Worm (Caenorhabditis elegans) whole organism, L4 larva: ENCODE measurements around the gene F34D10.9.

Source experiments
- F49E8.2 ChIP-seq: sonication (generic microtip); optimal IDR thresholded peaks from 2 replicates; lab custom pipeline; 2016; ENCODE audit warnings: missing compliant biosample characterization, mild to moderate bottlenecking, missing genetic modification characterization, borderline replicate concordance
- Y5F2A.4 ChIP-seq: fragments of 200-800 bp; sonication (Bioruptor generic); optimal IDR thresholded peaks from 2 replicates; lab custom pipeline; 2018; ENCODE audit warnings: mild to moderate bottlenecking, missing genetic modification characterization, missing compliant biosample characterization
- ceh-62 ChIP-seq: sonication (generic microtip); optimal IDR thresholded peaks from 2 replicates; lab custom pipeline; 2017; ENCODE audit warnings: missing biosample characterization, missing genetic modification characterization
- ceh-82 ChIP-seq: sonication (generic microtip); optimal IDR thresholded peaks from 2 replicates; lab custom pipeline; 2017; ENCODE audit warnings: missing biosample characterization, missing genetic modification characterization
- dmd-6 ChIP-seq: fragments of 200-800 bp; sonication (Bioruptor generic); IDR thresholded peaks from 2 replicates; pipeline ENCODE4 v1.3.6; 2022; ENCODE audit warnings: missing genetic modification reagents, missing genetic modification characterization, missing compliant biosample characterization
- dmd-8 ChIP-seq: fragments of 200-800 bp; sonication (Bioruptor generic); IDR thresholded peaks from 2 replicates; pipeline ENCODE4 v1.3.6; 2022; ENCODE audit warnings: missing genetic modification characterization, missing compliant biosample characterization
- hmg-1.1 ChIP-seq: fragments of 200-800 bp; sonication (Bioruptor generic); IDR thresholded peaks from 2 replicates; pipeline ENCODE4 v1.3.6; 2022; ENCODE audit warnings: missing genetic modification reagents, missing genetic modification characterization, missing compliant biosample characterization
- mdl-1 ChIP-seq, 2 experiments: fragments of 150-350 bp in 1 of 2; sonication (generic microtip) in 1 of 2; optimal IDR thresholded peaks; 2 replicates each; lab custom pipeline; 2014 to 2017; ENCODE audit warnings: missing biosample characterization in 2 of 2, missing genetic modification characterization in 2 of 2
- nhr-11 ChIP-seq: fragments of 150-350 bp; optimal IDR thresholded peaks from 2 replicates; lab custom pipeline; 2014; ENCODE audit warnings: missing biosample characterization, missing genetic modification characterization
- nhr-25 ChIP-seq: sonication (generic microtip); optimal IDR thresholded peaks from 2 replicates; lab custom pipeline; 2017; ENCODE audit warnings: missing genetic modification characterization, mild to moderate bottlenecking, missing compliant biosample characterization, antibody characterized with exemption, moderate library complexity, borderline replicate concordance; ENCODE audit not compliant: insufficient read depth
- skn-1 ChIP-seq: fragments of 150-350 bp; optimal IDR thresholded peaks from 2 replicates; lab custom pipeline; 2014; ENCODE audit warnings: missing biosample characterization, missing genetic modification characterization
- unc-39 ChIP-seq: sonication (generic microtip); optimal IDR thresholded peaks from 2 replicates; lab custom pipeline; 2017; ENCODE audit warnings: missing biosample characterization, missing genetic modification characterization
- zag-1 ChIP-seq: fragments of 150-350 bp; optimal IDR thresholded peaks from 2 replicates; lab custom pipeline; 2014; ENCODE audit warnings: missing biosample characterization, missing genetic modification characterization
- ztf-11 ChIP-seq: fragments of 150-350 bp; optimal IDR thresholded peaks from 2 replicates; lab custom pipeline; 2014; ENCODE audit warnings: missing biosample characterization, missing genetic modification characterization

DNA sequence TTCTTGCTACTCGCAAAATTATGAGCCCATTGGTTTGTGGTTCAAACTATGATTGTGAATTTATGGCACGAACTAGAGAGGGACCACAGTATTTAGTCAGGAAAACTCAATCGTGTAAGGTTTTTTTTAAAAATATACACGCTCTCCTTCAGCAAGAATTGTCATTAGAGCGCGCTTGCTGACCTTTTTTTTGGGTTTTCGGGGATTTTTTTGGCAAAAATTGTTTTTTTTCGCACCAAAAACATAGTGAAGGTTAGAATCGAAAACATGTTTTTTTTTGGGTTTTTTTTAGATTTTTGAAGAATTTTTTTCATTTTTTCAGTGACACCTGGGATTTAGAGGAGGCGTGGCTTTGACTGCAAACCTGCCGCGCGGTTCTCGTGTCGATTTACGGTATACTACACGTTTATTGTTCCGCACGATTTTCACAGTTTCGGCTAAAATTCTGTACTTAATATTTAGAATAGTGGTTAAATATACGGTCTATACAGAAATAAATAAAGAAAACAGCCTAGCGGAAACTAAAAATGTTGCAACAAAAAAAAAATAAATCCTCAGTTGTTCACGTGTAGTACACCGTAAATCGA is 13.3 kb downstream of the F34D10.9 start:
- TF ChIP-seq hmg-1.1 (GFP tag; lab: Robert Waterston, UW) = no peak
- TF ChIP-seq skn-1 (tag; lab: Kevin White, UChicago) = no peak
- no peak for TF ChIP-seq mdl-1 (tag; optimal IDR thresholded peaks at IDR 0.05; lab: Kevin White, UChicago)
- no peak for TF ChIP-seq dmd-6
- no peak for TF ChIP-seq ceh-82 (tag; lab: Kevin White, UChicago)
- no peak for TF ChIP-seq F49E8.2 (tag; lab: Kevin White, UChicago)
- TF ChIP-seq nhr-11 (tag; lab: Kevin White, UChicago) = no peak
- no peak for TF ChIP-seq Y5F2A.4 (GFP tag; lab: Kevin White, UChicago)
- TF ChIP-seq zag-1 (tag; lab: Kevin White, UChicago) = no peak
- no peak for TF ChIP-seq nhr-25 (tag; lab: Kevin White, UChicago)
- no peak for TF ChIP-seq dmd-8 (GFP tag; lab: Robert Waterston, UW)
- no peak for TF ChIP-seq unc-39 (tag; lab: Kevin White, UChicago)
- no peak for TF ChIP-seq ztf-11 (tag; lab: Kevin White, UChicago)
- no peak for TF ChIP-seq ceh-62 (tag; lab: Kevin White, UChicago)
